Worm (Caenorhabditis elegans) whole organism, midembryonic: ENCODE data around the gene C07A9.5.

Source experiments
- T22C8.4 ChIP-seq: fragments of 200-800 bp; sonication (Bioruptor generic); IDR thresholded peaks from 2 replicates; pipeline ENCODE4 v1.3.6; 2022; ENCODE audit warnings: missing genetic modification characterization, missing compliant biosample characterization
- cog-1 ChIP-seq: sonication (generic microtip); optimal IDR thresholded peaks from 2 replicates; lab custom pipeline; 2016; ENCODE audit warnings: missing genetic modification characterization, missing compliant biosample characterization
- flt-1 ChIP-seq: fragments of 200-800 bp; sonication (Bioruptor generic); IDR thresholded peaks from 2 replicates; pipeline ENCODE4 v1.3.6; 2022; ENCODE audit warnings: missing genetic modification characterization, missing compliant biosample characterization
- klf-2 ChIP-seq: fragments of 200-800 bp; sonication (Bioruptor generic); conservative IDR thresholded peaks from 2 replicates; pipeline ENCODE4 v1.3.6; 2022; ENCODE audit warnings: missing genetic modification reagents, missing genetic modification characterization, missing compliant biosample characterization
- med-1 ChIP-seq: sonication (generic microtip); optimal IDR thresholded peaks from 2 replicates; lab custom pipeline; 2017; ENCODE audit warnings: missing genetic modification characterization, mild to moderate bottlenecking, missing compliant biosample characterization, antibody characterized with exemption, missing genetic modification reagents; ENCODE audit not compliant: insufficient read depth
- ref-1 ChIP-seq: fragments of 200-800 bp; sonication (Bioruptor generic); conservative IDR thresholded peaks from 2 replicates; pipeline ENCODE4 v1.3.6; 2022; ENCODE audit warnings: missing genetic modification reagents, missing genetic modification characterization, missing compliant biosample characterization
- tab-1 ChIP-seq: fragments of 200-800 bp; sonication (Bioruptor generic); IDR thresholded peaks from 2 replicates; pipeline ENCODE4 v1.3.6; 2022; ENCODE audit warnings: missing genetic modification characterization, missing compliant biosample characterization
- ztf-23 ChIP-seq: fragments of 200-800 bp; sonication (Bioruptor generic); IDR thresholded peaks from 2 replicates; pipeline ENCODE4 v1.3.6; 2022; ENCODE audit warnings: missing genetic modification reagents, missing genetic modification characterization, missing compliant biosample characterization
- ztf-29 ChIP-seq: fragments of 200-800 bp; sonication (Bioruptor generic); IDR thresholded peaks from 2 replicates; pipeline ENCODE4 v1.3.6; 2022; ENCODE audit warnings: missing genetic modification reagents, missing genetic modification characterization, missing compliant biosample characterization

DNA sequence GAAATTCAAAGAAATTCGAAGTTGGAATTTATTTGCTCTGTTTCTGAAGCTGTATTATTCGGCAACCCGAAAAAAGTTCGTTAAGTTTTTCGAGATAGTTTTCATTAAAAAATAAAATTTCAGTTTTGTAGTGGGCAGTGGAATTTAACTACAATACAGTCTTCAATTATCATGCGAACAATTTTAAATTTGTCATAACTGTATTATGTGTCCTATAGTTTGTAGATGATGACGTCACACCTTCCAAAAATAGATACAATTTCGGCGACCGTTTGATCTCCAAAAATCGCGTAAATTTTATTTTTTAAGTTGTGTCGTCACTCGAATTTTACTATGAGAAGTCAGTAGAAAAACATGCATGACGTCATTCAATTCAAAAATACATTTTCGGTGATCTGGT is 30.6 kb upstream of the C07A9.5 start:
- no peak for TF ChIP-seq med-1 (GFP tag; lab: Kevin White, UChicago)
- TF ChIP-seq ref-1 (GFP tag; lab: Robert Waterston, UW), result no peak
- no peak for TF ChIP-seq ztf-29
- TF ChIP-seq klf-2 (GFP tag; lab: Robert Waterston, UW), result no peak
- no peak for TF ChIP-seq flt-1 (GFP tag; lab: Robert Waterston, UW)
- no peak for TF ChIP-seq tab-1 (GFP tag; lab: Robert Waterston, UW)
- no peak for TF ChIP-seq ztf-23 (GFP tag; lab: Robert Waterston, UW)
- no peak for TF ChIP-seq cog-1 (tag; lab: Kevin White, UChicago)
- TF ChIP-seq T22C8.4 (GFP tag; lab: Robert Waterston, UW), result no peak
